Fruit fly (Drosophila melanogaster) whole organism, embryonic: ENCODE data around the gene dhd.

ENCODE experiments used
- Awh ChIP-seq: fragments of 200-800 bp; sonication (Bioruptor generic); IDR thresholded peaks from 2 replicates; pipeline ENCODE4, ENCODE4 v1.3.6; 2022; ENCODE audit warnings: missing biosample characterization, missing genetic modification characterization
- B-H2 ChIP-seq: fragments of 200-800 bp; sonication (Bioruptor generic); optimal IDR thresholded peaks from 2 replicates; lab custom pipeline; 2018; ENCODE audit warnings: missing biosample characterization, mild to moderate bottlenecking, missing genetic modification characterization
- CG12155 ChIP-seq: fragments of 200-800 bp; sonication (Bioruptor generic); optimal IDR thresholded peaks from 3 replicates; lab custom pipeline; 2016; ENCODE audit warnings: missing biosample characterization, missing genetic modification characterization
- CG12236 ChIP-seq: fragments of 200-800 bp; sonication (Bioruptor generic); optimal IDR thresholded peaks from 2 replicates; lab custom pipeline; 2016; ENCODE audit warnings: missing biosample characterization, missing genetic modification characterization
- CG12942 ChIP-seq: fragments of 200-800 bp; sonication (Bioruptor generic); optimal IDR thresholded peaks from 3 replicates; lab custom pipeline; 2016; ENCODE audit warnings: missing biosample characterization, missing genetic modification characterization
- CG16813 ChIP-seq: fragments of 200-800 bp; sonication (Bioruptor generic); IDR thresholded peaks from 3 replicates; pipeline ENCODE4 v1.3.6; 2022; ENCODE audit warnings: missing biosample characterization, missing genetic modification characterization; ENCODE audit not compliant: partially characterized antibody
- CG17186 ChIP-seq: fragments of 200-800 bp; sonication (Bioruptor generic); optimal IDR thresholded peaks from 3 replicates; lab custom pipeline; 2017; ENCODE audit warnings: missing biosample characterization, missing genetic modification reagents, missing genetic modification characterization
- CG17359 ChIP-seq: fragments of 200-800 bp; sonication (Bioruptor generic); optimal IDR thresholded peaks from 3 replicates; lab custom pipeline; 2018; ENCODE audit warnings: missing biosample characterization, mild to moderate bottlenecking, missing genetic modification characterization, moderate library complexity
- CG17829 ChIP-seq: fragments of 200-800 bp; optimal IDR thresholded peaks from 2 replicates; lab custom pipeline; 2019; ENCODE audit warnings: missing biosample characterization, mild to moderate bottlenecking, missing genetic modification characterization, moderate library complexity
- CG17912 ChIP-seq: fragments of 200-800 bp; sonication (Bioruptor generic); optimal IDR thresholded peaks from 2 replicates; lab custom pipeline; 2018; ENCODE audit warnings: missing biosample characterization, mild to moderate bottlenecking, missing genetic modification characterization
- CG2129 ChIP-seq: fragments of 200-800 bp; sonication (Bioruptor generic); IDR thresholded peaks from 2 replicates; pipeline ENCODE4 v1.3.6; 2022; ENCODE audit warnings: missing biosample characterization, missing genetic modification characterization; ENCODE audit not compliant: partially characterized antibody
- CG2889 ChIP-seq: fragments of 200-800 bp; sonication (Bioruptor generic); IDR thresholded peaks from 3 replicates; pipeline ENCODE4 v1.3.6; 2022; ENCODE audit warnings: missing biosample characterization, missing genetic modification characterization
- CG30431 ChIP-seq: fragments of 200-800 bp; sonication (Bioruptor generic); optimal IDR thresholded peaks from 2 replicates; lab custom pipeline; 2017; ENCODE audit warnings: missing biosample characterization, missing genetic modification characterization
- CG3163 ChIP-seq: fragments of 200-800 bp; sonication (Bioruptor generic); optimal IDR thresholded peaks from 3 replicates; lab custom pipeline; 2016; ENCODE audit warnings: missing biosample characterization, missing genetic modification characterization
- CG3847 ChIP-seq: fragments of 200-800 bp; sonication (Bioruptor generic); IDR thresholded peaks from 2 replicates; pipeline ENCODE4 v1.3.6; 2022; ENCODE audit warnings: missing biosample characterization, missing genetic modification characterization
- CG4328 ChIP-seq: fragments of 200-800 bp; sonication (Bioruptor generic); optimal IDR thresholded peaks from 3 replicates; lab custom pipeline; 2017; ENCODE audit warnings: missing biosample characterization, missing genetic modification reagents, missing genetic modification characterization
- CG4617 ChIP-seq: fragments of 200-800 bp; sonication (Bioruptor generic); optimal IDR thresholded peaks from 3 replicates; lab custom pipeline; 2016; ENCODE audit warnings: missing biosample characterization, missing genetic modification characterization, borderline replicate concordance
- CG6654 ChIP-seq: fragments of 200-800 bp; sonication (Bioruptor generic); optimal IDR thresholded peaks from 2 replicates; lab custom pipeline; 2017; ENCODE audit warnings: missing biosample characterization, mild to moderate bottlenecking, missing genetic modification characterization
- CG6854 ChIP-seq: fragments of 200-800 bp; sonication (Bioruptor generic); optimal IDR thresholded peaks from 3 replicates; lab custom pipeline; 2017; ENCODE audit warnings: missing biosample characterization, mild to moderate bottlenecking, missing genetic modification characterization
- CG7786 ChIP-seq: fragments of 200-800 bp; sonication (Bioruptor generic); optimal IDR thresholded peaks from 2 replicates; lab custom pipeline; 2016; ENCODE audit warnings: missing biosample characterization, missing genetic modification characterization
- CG9797 ChIP-seq: fragments of 200-800 bp; sonication (Bioruptor generic); optimal IDR thresholded peaks from 3 replicates; lab custom pipeline; 2018; ENCODE audit warnings: missing biosample characterization, mild to moderate bottlenecking, missing genetic modification characterization
- Camta ChIP-seq: fragments of 200-800 bp; sonication (Bioruptor generic); optimal IDR thresholded peaks from 2 replicates; lab custom pipeline; 2016; ENCODE audit warnings: missing biosample characterization, missing genetic modification characterization
- Chrac-16 ChIP-seq: fragments of 200-800 bp; sonication (Bioruptor generic); optimal IDR thresholded peaks from 3 replicates; lab custom pipeline; 2016; ENCODE audit warnings: missing biosample characterization, missing genetic modification characterization
- CoRest ChIP-seq: fragments of 200-800 bp; sonication (Bioruptor generic); optimal IDR thresholded peaks from 3 replicates; lab custom pipeline; 2018; ENCODE audit warnings: missing biosample characterization, mild to moderate bottlenecking, missing genetic modification characterization, moderate library complexity
- Dbx ChIP-seq: fragments of 200-800 bp; sonication (Bioruptor generic); IDR thresholded peaks from 3 replicates; pipeline ENCODE4 v1.3.6; 2022; ENCODE audit warnings: missing biosample characterization, missing genetic modification characterization
- Dip3 ChIP-seq: fragments of 200-800 bp; sonication (Bioruptor generic); optimal IDR thresholded peaks from 3 replicates; lab custom pipeline; 2016; ENCODE audit warnings: missing biosample characterization, missing genetic modification characterization
- Dref ChIP-seq: fragments of 200-800 bp; sonication (Bioruptor generic); IDR thresholded peaks from 2 replicates; pipeline ENCODE4 v1.3.6; 2022; ENCODE audit warnings: missing biosample characterization, missing genetic modification characterization
- HLH3B ChIP-seq: fragments of 200-800 bp; sonication (Bioruptor generic); IDR thresholded peaks from 2 replicates; pipeline ENCODE4 v1.3.6; 2022; ENCODE audit warnings: missing biosample characterization, missing genetic modification characterization
- Lim3 ChIP-seq: fragments of 200-800 bp; sonication (Bioruptor generic); IDR thresholded peaks from 2 replicates; pipeline ENCODE4 v1.3.6; 2022; ENCODE audit warnings: missing biosample characterization, missing genetic modification characterization
- MBD-R2 ChIP-seq: fragments of 200-800 bp; sonication (Bioruptor generic); IDR thresholded peaks from 2 replicates; pipeline ENCODE4 v1.3.6; 2022; ENCODE audit warnings: missing biosample characterization, missing genetic modification characterization
- Myb ChIP-seq: fragments of 200-800 bp; sonication (Bioruptor generic); optimal IDR thresholded peaks from 2 replicates; lab custom pipeline; 2016; ENCODE audit warnings: missing biosample characterization, missing genetic modification characterization
- Nf-YC ChIP-seq: fragments of 200-800 bp; optimal IDR thresholded peaks from 3 replicates; lab custom pipeline; 2019; ENCODE audit warnings: missing biosample characterization, mild to moderate bottlenecking, missing genetic modification characterization, moderate library complexity
- NfI ChIP-seq: fragments of 200-800 bp; sonication (Bioruptor generic); optimal IDR thresholded peaks from 3 replicates; lab custom pipeline; 2018; ENCODE audit warnings: missing biosample characterization, mild to moderate bottlenecking, missing genetic modification characterization, moderate library complexity
- Trl ChIP-seq, 3 experiments: fragments of >200 bp in 2 of 3; fragments of 200-800 bp in 1 of 3; sonication (Bioruptor generic) in 1 of 3; optimal IDR thresholded peaks; 2 replicates in 1 of 3; 3 replicates in 2 of 3; lab custom pipeline; 2016 to 2017; ENCODE audit warnings: missing biosample characterization in 1 of 3, missing genetic modification characterization in 1 of 3
- amos ChIP-seq: fragments of 200-800 bp; sonication (Bioruptor generic); IDR thresholded peaks from 2 replicates; pipeline ENCODE4 v1.3.6; 2022; ENCODE audit warnings: missing biosample characterization, missing genetic modification characterization; ENCODE audit not compliant: partially characterized antibody
- aop ChIP-seq: fragments of 200-800 bp; sonication (Bioruptor generic); IDR thresholded peaks from 2 replicates; pipeline ENCODE4 v1.3.6; 2022; ENCODE audit warnings: missing biosample characterization, missing genetic modification characterization
- bbx ChIP-seq: fragments of 200-800 bp; sonication (Bioruptor generic); IDR thresholded peaks from 2 replicates; pipeline ENCODE4 v1.3.6; 2022; ENCODE audit warnings: missing biosample characterization, missing genetic modification characterization; ENCODE audit not compliant: partially characterized antibody
- cato ChIP-seq: fragments of 200-800 bp; sonication (Bioruptor generic); optimal IDR thresholded peaks from 2 replicates; lab custom pipeline; 2016; ENCODE audit warnings: missing biosample characterization, missing genetic modification characterization, borderline replicate concordance
- cg ChIP-seq: fragments of 200-800 bp; sonication (Bioruptor generic); optimal IDR thresholded peaks from 3 replicates; lab custom pipeline; 2019; ENCODE audit warnings: missing biosample characterization, mild to moderate bottlenecking, missing genetic modification characterization, moderate library complexity
- crol ChIP-seq: fragments of 200-800 bp; sonication (Bioruptor generic); IDR thresholded peaks from 2 replicates; pipeline ENCODE4 v1.3.6; 2022; ENCODE audit warnings: missing biosample characterization, missing genetic modification characterization
- hb ChIP-seq: fragments of 200-800 bp; sonication (Bioruptor generic); IDR thresholded peaks from 3 replicates; pipeline ENCODE4 v1.3.6; 2022; ENCODE audit warnings: missing biosample characterization, missing genetic modification characterization; ENCODE audit not compliant: partially characterized antibody
- maf-S ChIP-seq: fragments of 200-800 bp; sonication (Bioruptor generic); optimal IDR thresholded peaks from 2 replicates; lab custom pipeline; 2016; ENCODE audit warnings: missing biosample characterization, missing genetic modification characterization
- otp ChIP-seq: fragments of 200-800 bp; sonication (Bioruptor generic); IDR thresholded peaks from 3 replicates; pipeline ENCODE4, ENCODE4 v1.3.6; 2022; ENCODE audit warnings: missing biosample characterization, missing genetic modification characterization
- repo ChIP-seq: fragments of 200-800 bp; sonication (Bioruptor generic); optimal IDR thresholded peaks from 2 replicates; lab custom pipeline; 2016; ENCODE audit warnings: missing biosample characterization, missing genetic modification characterization
- sc ChIP-seq, 3 experiments: fragments of >200 bp in 2 of 3; fragments of 200-800 bp in 1 of 3; sonication (Bioruptor generic) in 1 of 3; optimal IDR thresholded peaks; 2 replicates in 2 of 3; 3 replicates in 1 of 3; lab custom pipeline; 2017; ENCODE audit warnings: mild to moderate bottlenecking in 1 of 3, missing biosample characterization in 1 of 3, missing genetic modification characterization in 1 of 3, missing genetic modification reagents in 1 of 3
- slp2 ChIP-seq: fragments of 200-800 bp; sonication (Bioruptor generic); optimal IDR thresholded peaks from 2 replicates; lab custom pipeline; 2016; ENCODE audit warnings: missing biosample characterization, missing genetic modification characterization
- trem ChIP-seq: fragments of 200-800 bp; optimal IDR thresholded peaks from 3 replicates; lab custom pipeline; 2019; ENCODE audit warnings: missing biosample characterization, mild to moderate bottlenecking, missing genetic modification characterization, moderate library complexity
- unc-4 ChIP-seq: fragments of 200-800 bp; sonication (Bioruptor generic); IDR thresholded peaks from 2 replicates; pipeline ENCODE4 v1.3.6; 2022; ENCODE audit warnings: missing biosample characterization, missing genetic modification characterization; ENCODE audit not compliant: partially characterized antibody
- vnd ChIP-seq: fragments of 200-800 bp; sonication (Bioruptor generic); IDR thresholded peaks from 3 replicates; pipeline ENCODE4 v1.3.6; 2022; ENCODE audit warnings: missing biosample characterization, missing genetic modification characterization; ENCODE audit not compliant: partially characterized antibody
- zfh1 ChIP-seq: fragments of 200-800 bp; sonication (Bioruptor generic); IDR thresholded peaks from 3 replicates; pipeline ENCODE4 v1.3.6; 2022; ENCODE audit warnings: missing biosample characterization, missing genetic modification characterization

dhd gene

dm6 chrX:5308963-5309362 is 3.0 kb upstream of the dhd start, which contains the start of the genes Cdk7 and snf (continued):
- peak; percentile 92 for TF ChIP-seq hb (GFP tag; lab: Robert Waterston, UW)
- TF ChIP-seq Camta (GFP tag; lab: Kevin White, UChicago): peak; percentile 29
- TF ChIP-seq slp2: peak; percentile 11
- no peak for TF ChIP-seq CG2889 (GFP tag; lab: Robert Waterston, UW)
- peak; percentile 36 for TF ChIP-seq Nf-YC (tag; lab: Kevin White, UChicago)
- peak; percentile 53 for TF ChIP-seq CG3847 (GFP tag; lab: Robert Waterston, UW)
- TF ChIP-seq Chrac-16: peak; percentile 40
- TF ChIP-seq Awh (GFP tag; lab: Robert Waterston, UW): no peak
- TF ChIP-seq CG17186: peak; percentile 96
- TF ChIP-seq Dip3: peak; percentile 63
- peak; percentile 68 for TF ChIP-seq MBD-R2 (GFP tag; lab: Robert Waterston, UW)
- no peak for TF ChIP-seq cg (GFP tag; lab: Kevin White, UChicago)
- no peak for TF ChIP-seq cato (GFP tag; lab: Kevin White, UChicago)
- no peak for TF ChIP-seq CG17912 (GFP tag; lab: Kevin White, UChicago)
- peak; percentile 74 for TF ChIP-seq CG2129
- TF ChIP-seq CG3163 (GFP tag; lab: Kevin White, UChicago): peak; percentile 38
- TF ChIP-seq amos: peak; percentile 78
- peak; percentile 40 for TF ChIP-seq CoRest (tag; lab: Kevin White, UChicago)
- TF ChIP-seq vnd (GFP tag; lab: Robert Waterston, UW): peak; percentile 83
- TF ChIP-seq sc (optimal IDR thresholded peaks at IDR 0.05; lab: Kevin White, UChicago): no peak
- no peak for TF ChIP-seq sc (GFP tag; optimal IDR thresholded peaks at IDR 0.05; lab: Kevin White, UChicago)
- TF ChIP-seq CG6654 (GFP tag; lab: Kevin White, UChicago): no peak
- TF ChIP-seq Dbx (GFP tag; lab: Robert Waterston, UW): peak; percentile 63; the same call in 2 of the 3 replicates
- TF ChIP-seq CG4617 (GFP tag; lab: Kevin White, UChicago): peak; percentile 45
- TF ChIP-seq HLH3B (GFP tag; lab: Robert Waterston, UW): 0 out of 2 replicates have a peak, but pooled peaks have one; percentile 15
- TF ChIP-seq CG17359 (tag; lab: Kevin White, UChicago): peak; percentile 3
- peak; percentile 22 for TF ChIP-seq CG12155 (GFP tag; lab: Kevin White, UChicago)
- peak; percentile 24 for TF ChIP-seq CG17829 (tag; lab: Kevin White, UChicago)
- TF ChIP-seq aop (GFP tag; lab: Robert Waterston, UW): no peak
- no peak for TF ChIP-seq CG30431 (GFP tag; lab: Kevin White, UChicago)
- peak; percentile 74 for TF ChIP-seq trem
- peak; percentile 84 for TF ChIP-seq unc-4 (GFP tag; lab: Robert Waterston, UW)
- peak; percentile 70 for TF ChIP-seq Myb (GFP tag; lab: Kevin White, UChicago)
- TF ChIP-seq Trl (optimal IDR thresholded peaks at IDR 0.05; lab: Kevin White, UChicago): no peak
- peak; percentile 41 for TF ChIP-seq Trl (GFP tag; optimal IDR thresholded peaks at IDR 0.05; lab: Kevin White, UChicago)
- peak; percentile 67 for TF ChIP-seq bbx (GFP tag; lab: Robert Waterston, UW)
- peak; percentile 86 for TF ChIP-seq CG9797
- TF ChIP-seq CG4328 (GFP tag; lab: Kevin White, UChicago): no peak
- TF ChIP-seq CG12236 (GFP tag; lab: Kevin White, UChicago): peak; percentile 13
- TF ChIP-seq zfh1 (GFP tag; lab: Robert Waterston, UW): peak; percentile 65; the same call in 2 of the 3 replicates
- no peak for TF ChIP-seq CG6854 (GFP tag; lab: Kevin White, UChicago)
- peak; percentile 53 for TF ChIP-seq CG7786 (GFP tag; lab: Kevin White, UChicago)
- peak; percentile 91 for TF ChIP-seq Dref
- no peak for TF ChIP-seq otp (GFP tag; lab: Robert Waterston, UW)
- TF ChIP-seq repo (GFP tag; lab: Kevin White, UChicago): peak; percentile 1
- TF ChIP-seq CG16813 (GFP tag; lab: Robert Waterston, UW): peak; percentile 88
- no peak for TF ChIP-seq Lim3 (GFP tag; lab: Robert Waterston, UW)
- TF ChIP-seq crol (GFP tag; lab: Robert Waterston, UW): no peak
- TF ChIP-seq CG12942 (GFP tag; lab: Kevin White, UChicago): peak; percentile 24
- no peak for TF ChIP-seq maf-S (GFP tag; lab: Kevin White, UChicago)
- TF ChIP-seq B-H2 (GFP tag; lab: Kevin White, UChicago): no peak
- TF ChIP-seq NfI (GFP tag; lab: Kevin White, UChicago): peak; percentile 8
